Fruit fly (Drosophila melanogaster) whole organism, embryonic: ENCODE measurements around the gene ck.

Experiments used
- CG12744 ChIP-seq: fragments of 200-800 bp; sonication (Bioruptor generic); optimal IDR thresholded peaks from 2 replicates; lab custom pipeline; 2016; ENCODE audit warnings: missing biosample characterization, missing genetic modification characterization
- Dbx ChIP-seq: fragments of 200-800 bp; sonication (Bioruptor generic); IDR thresholded peaks from 3 replicates; pipeline ENCODE4 v1.3.6; 2022; ENCODE audit warnings: missing biosample characterization, missing genetic modification characterization
- H15 ChIP-seq: fragments of 200-800 bp; sonication (Bioruptor generic); IDR thresholded peaks from 3 replicates; pipeline ENCODE4 v1.3.6; 2022; ENCODE audit warnings: missing biosample characterization, missing genetic modification characterization
- HLHmδ ChIP-seq: fragments of 200-800 bp; sonication (Bioruptor generic); optimal IDR thresholded peaks from 2 replicates; lab custom pipeline; 2018; ENCODE audit warnings: missing biosample characterization, mild to moderate bottlenecking, missing genetic modification characterization, moderate library complexity
- Optix ChIP-seq: fragments of 200-800 bp; sonication (Bioruptor generic); IDR thresholded peaks from 3 replicates; pipeline ENCODE4 v1.3.6; 2022; ENCODE audit warnings: missing biosample characterization, missing genetic modification characterization
- ato ChIP-seq: fragments of 200-800 bp; sonication (Bioruptor generic); IDR thresholded peaks from 2 replicates; pipeline ENCODE4 v1.3.6; 2022; ENCODE audit warnings: missing biosample characterization, missing genetic modification characterization; ENCODE audit not compliant: partially characterized antibody
- bbx ChIP-seq: fragments of 200-800 bp; sonication (Bioruptor generic); IDR thresholded peaks from 2 replicates; pipeline ENCODE4 v1.3.6; 2022; ENCODE audit warnings: missing biosample characterization, missing genetic modification characterization; ENCODE audit not compliant: partially characterized antibody
- caup ChIP-seq: fragments of 200-800 bp; sonication (Bioruptor generic); optimal IDR thresholded peaks from 3 replicates; lab custom pipeline; 2017; ENCODE audit warnings: missing biosample characterization, mild to moderate bottlenecking, missing genetic modification characterization, moderate library complexity; ENCODE audit not compliant: severe bottlenecking
- chn ChIP-seq: fragments of 200-800 bp; sonication (Bioruptor generic); optimal IDR thresholded peaks from 2 replicates; lab custom pipeline; 2016; ENCODE audit warnings: missing biosample characterization, missing genetic modification characterization
- tgo ChIP-seq: fragments of 200-800 bp; sonication (Bioruptor generic); IDR thresholded peaks from 3 replicates; pipeline ENCODE4 v1.3.6; 2022; ENCODE audit warnings: missing biosample characterization, missing genetic modification characterization

dm6 chr2L:15052805-15053388, 4.8 kb downstream of the ck start:
- TF ChIP-seq H15 (GFP tag; lab: Robert Waterston, UW) (no peak), HLHmδ (GFP tag; lab: Kevin White, UChicago) (no peak), tgo (0 out of 3 replicates have a peak, but pooled peaks have one; percentile 35), ato (GFP tag; lab: Robert Waterston, UW) (no peak), bbx (GFP tag; lab: Robert Waterston, UW) (no peak), caup (no peak), Optix (GFP tag; lab: Robert Waterston, UW) (no peak), Dbx (GFP tag; lab: Robert Waterston, UW) (no peak), chn (GFP tag; lab: Kevin White, UChicago) (no peak), CG12744 (GFP tag; lab: Kevin White, UChicago) (no peak)
